Fruit fly (Drosophila melanogaster): Measurements from ENCODE around the gene Ubx.

Gene Ubx

DNA sequence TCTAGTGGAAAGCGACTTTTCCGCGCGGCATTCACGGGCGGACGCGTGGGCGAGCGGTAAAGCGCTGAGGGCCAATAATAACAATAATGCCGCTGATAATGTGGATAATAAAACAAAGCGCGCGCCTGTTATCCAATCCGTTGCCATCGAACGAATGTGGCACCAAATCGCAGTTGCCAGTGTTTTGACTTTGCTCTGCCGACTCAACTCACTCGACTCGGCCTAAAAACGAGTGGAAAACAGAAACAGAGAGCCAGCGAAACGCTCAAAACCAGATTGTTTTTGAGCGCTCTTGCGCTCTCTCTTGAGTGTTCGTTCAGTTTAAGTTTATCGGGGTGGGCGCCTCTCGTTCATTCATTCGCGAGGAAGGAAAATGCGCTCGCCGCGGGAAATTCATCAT lies at the start of gene Ubx:
Ubx (minus strand) TSS at position 158 of the 400 bp plus-strand sequence.
- TF ChIP-seq CG11696 (GFP tag; IDR thresholded peaks at IDR 0.05): no peak
- TF ChIP-seq dpn (GFP tag; optimal IDR thresholded peaks at IDR 0.05): no peak
- TF ChIP-seq MBD-R2 (GFP tag; IDR thresholded peaks at IDR 0.05): no peak
- no peak for TF ChIP-seq Neu2 (GFP tag; optimal IDR thresholded peaks at IDR 0.05; ENCODE audit: borderline replicate concordance)
- no peak for TF ChIP-seq CG31224 (GFP tag; IDR thresholded peaks at IDR 0.05)
- no peak for TF ChIP-seq ase (GFP tag; IDR thresholded peaks at IDR 0.05)
- TF ChIP-seq Ssrp (tag; optimal IDR thresholded peaks at IDR 0.05): no peak
- peak; percentile 22; the same call in 1 of the 3 replicates for TF ChIP-seq ci (GFP tag; IDR thresholded peaks at IDR 0.05)
- TF ChIP-seq ro (GFP tag; IDR thresholded peaks at IDR 0.05): no peak
- TF ChIP-seq bowl (GFP tag; IDR thresholded peaks at IDR 0.05): 0 out of 2 replicates have a peak, but pooled peaks have one; percentile 11
- TF ChIP-seq Poxn (GFP tag; IDR thresholded peaks at IDR 0.05): no peak
- TF ChIP-seq z (GFP tag; IDR thresholded peaks at IDR 0.05): peak; percentile 99
- TF ChIP-seq CG9797 (GFP tag; optimal IDR thresholded peaks at IDR 0.05): no peak
- TF ChIP-seq CG16813 (GFP tag; IDR thresholded peaks at IDR 0.05; ENCODE audit: partially characterized antibody): peak; percentile 25; the same call in 1 of the 3 replicates
- TF ChIP-seq CG2889 (GFP tag; IDR thresholded peaks at IDR 0.05): no peak
- TF ChIP-seq CG13287 (GFP tag; IDR thresholded peaks at IDR 0.05; ENCODE audit: partially characterized antibody): peak; percentile 54
- no peak for TF ChIP-seq Ada2b (GFP tag; IDR thresholded peaks at IDR 0.05)
- peak; percentile 77; the same call in 2 of the 3 replicates for TF ChIP-seq zen2 (GFP tag; IDR thresholded peaks at IDR 0.05; ENCODE audit: partially characterized antibody)
- no peak for TF ChIP-seq Sox102F (GFP tag; optimal IDR thresholded peaks at IDR 0.05)
- peak; percentile 89 for TF ChIP-seq Nf-YB (GFP tag; optimal IDR thresholded peaks at IDR 0.05)
- TF ChIP-seq gfzf (GFP tag; optimal IDR thresholded peaks at IDR 0.05): no peak
- no peak for TF ChIP-seq cas (GFP tag; IDR thresholded peaks at IDR 0.05)
- TF ChIP-seq hkb (optimal IDR thresholded peaks at IDR 0.05): no peak
- TF ChIP-seq hkb (GFP tag; IDR thresholded peaks at IDR 0.05): 0 out of 2 replicates have a peak, but pooled peaks have one; percentile 14
- 0 out of 3 replicates have a peak, but pooled peaks have one; percentile 14 for TF ChIP-seq gce (GFP tag; IDR thresholded peaks at IDR 0.05)
- no peak for TF ChIP-seq tx (GFP tag; optimal IDR thresholded peaks at IDR 0.05)
- no peak for TF ChIP-seq CG2116 (GFP tag; optimal IDR thresholded peaks at IDR 0.05)
- no peak for TF ChIP-seq CG13624 (GFP tag; optimal IDR thresholded peaks at IDR 0.05)
- TF ChIP-seq NC2α (GFP tag; optimal IDR thresholded peaks at IDR 0.05): no peak
- no peak for TF ChIP-seq Max (GFP tag; optimal IDR thresholded peaks at IDR 0.05)
- no peak for TF ChIP-seq Optix (GFP tag; IDR thresholded peaks at IDR 0.05)
- TF ChIP-seq chinmo (GFP tag; IDR thresholded peaks at IDR 0.05; ENCODE audit: partially characterized antibody): peak; percentile 95; the same call in 3 of the 4 replicates
- no peak for TF ChIP-seq CG30403 (GFP tag; optimal IDR thresholded peaks at IDR 0.05)
- TF ChIP-seq ac (GFP tag; optimal IDR thresholded peaks at IDR 0.05): no peak
- TF ChIP-seq Dad (GFP tag; optimal IDR thresholded peaks at IDR 0.05): no peak
- no peak for TF ChIP-seq sima (GFP tag; optimal IDR thresholded peaks at IDR 0.05)
- TF ChIP-seq CG3163 (GFP tag; optimal IDR thresholded peaks at IDR 0.05): no peak
- TF ChIP-seq Mrtf (GFP tag; IDR thresholded peaks at IDR 0.05): no peak
- peak; percentile 11 for TF ChIP-seq CG12769 (tag; optimal IDR thresholded peaks at IDR 0.05)
- TF ChIP-seq CG12659 (GFP tag; optimal IDR thresholded peaks at IDR 0.05): no peak
- no peak for TF ChIP-seq mld (GFP tag; IDR thresholded peaks at IDR 0.05; ENCODE audit: partially characterized antibody)
- no peak for TF ChIP-seq CG6813 (GFP tag; optimal IDR thresholded peaks at IDR 0.05)
- TF ChIP-seq Ets65A (GFP tag): no peak
- TF ChIP-seq Nf-YC (tag; optimal IDR thresholded peaks at IDR 0.05): peak; percentile 58
- TF ChIP-seq CG16863 (GFP tag; optimal IDR thresholded peaks at IDR 0.05): no peak
- TF ChIP-seq C15 (GFP tag; IDR thresholded peaks at IDR 0.05): no peak
- no peak for TF ChIP-seq yki (optimal IDR thresholded peaks at IDR 0.05)
- 0 out of 2 replicates have a peak, but pooled peaks have one; percentile 43 for TF ChIP-seq inv (GFP tag; IDR thresholded peaks at IDR 0.05; ENCODE audit: partially characterized antibody)
- TF ChIP-seq CG17912 (GFP tag; optimal IDR thresholded peaks at IDR 0.05): no peak
- TF ChIP-seq D19B (GFP tag; optimal IDR thresholded peaks at IDR 0.05): no peak
- no peak for TF ChIP-seq GATAe (GFP tag; conservative IDR thresholded peaks at IDR 0.05)
- TF ChIP-seq pros (GFP tag; optimal IDR thresholded peaks at IDR 0.05): peak; percentile 17

Data from whole organism, embryonic.